Worm (Caenorhabditis elegans) whole organism, L3 larva: ENCODE data around the gene srx-116.

ENCODE experiments used
- ceh-82 ChIP-seq: fragments of 150-350 bp; optimal IDR thresholded peaks from 2 replicates; lab custom pipeline; 2014; ENCODE audit warnings: missing biosample characterization, missing genetic modification characterization
- nhr-12 ChIP-seq: fragments of 150-350 bp; optimal IDR thresholded peaks from 2 replicates; lab custom pipeline; 2014; ENCODE audit warnings: missing biosample characterization, missing genetic modification characterization
- nhr-25 ChIP-seq: sonication (generic microtip); optimal IDR thresholded peaks from 2 replicates; lab custom pipeline; 2017; ENCODE audit warnings: missing biosample characterization, missing genetic modification characterization
- nhr-28 ChIP-seq: fragments of 150-350 bp; optimal IDR thresholded peaks from 2 replicates; lab custom pipeline; 2014; ENCODE audit warnings: missing biosample characterization, missing genetic modification characterization
- pha-4 ChIP-seq: fragments of 150-350 bp; optimal IDR thresholded peaks from 2 replicates; lab custom pipeline; 2014; ENCODE audit warnings: missing biosample characterization, missing genetic modification reagents, missing genetic modification characterization
- pqm-1 ChIP-seq: fragments of 150-350 bp; optimal IDR thresholded peaks from 2 replicates; lab custom pipeline; 2017; ENCODE audit warnings: missing biosample characterization, missing genetic modification characterization, inconsistent platforms
- skn-1 ChIP-seq: fragments of 150-350 bp; optimal IDR thresholded peaks from 2 replicates; lab custom pipeline; 2014; ENCODE audit warnings: missing biosample characterization, missing genetic modification characterization
- unc-39 ChIP-seq: sonication (generic microtip); optimal IDR thresholded peaks from 4 replicates; lab custom pipeline; 2017; ENCODE audit warnings: missing biosample characterization, missing genetic modification characterization
- ztf-4 ChIP-seq: fragments of 150-350 bp; optimal IDR thresholded peaks from 2 replicates; lab custom pipeline; 2014; ENCODE audit warnings: missing biosample characterization, missing genetic modification characterization

- TF ChIP-seq nhr-28 (tag; lab: Kevin White, UChicago) (no peak), nhr-12 (no peak), ztf-4 (tag; lab: Kevin White, UChicago) (no peak), nhr-25 (tag; lab: Kevin White, UChicago) (no peak), unc-39 (tag; lab: Kevin White, UChicago) (no peak), pha-4 (no peak), pqm-1 (tag; lab: Kevin White, UChicago) (no peak), ceh-82 (tag; lab: Kevin White, UChicago) (no peak), skn-1 (tag; lab: Kevin White, UChicago) (no peak)
Observed at ce11 chrV:12624371-12624770, 46.3 kb upstream of the srx-116 start, which contains the start of gene F56H9.9.
